Worm (Caenorhabditis elegans) whole organism, midembryonic: ENCODE results near the gene F57G12.2.

Experiments used
- T22C8.4 ChIP-seq: fragments of 200-800 bp; sonication (Bioruptor generic); IDR thresholded peaks from 2 replicates; pipeline ENCODE4 v1.3.6; 2022; ENCODE audit warnings: missing genetic modification characterization, missing compliant biosample characterization
- cog-1 ChIP-seq: sonication (generic microtip); optimal IDR thresholded peaks from 2 replicates; lab custom pipeline; 2016; ENCODE audit warnings: missing genetic modification characterization, missing compliant biosample characterization
- flt-1 ChIP-seq: fragments of 200-800 bp; sonication (Bioruptor generic); IDR thresholded peaks from 2 replicates; pipeline ENCODE4 v1.3.6; 2022; ENCODE audit warnings: missing genetic modification characterization, missing compliant biosample characterization
- klf-2 ChIP-seq: fragments of 200-800 bp; sonication (Bioruptor generic); conservative IDR thresholded peaks from 2 replicates; pipeline ENCODE4 v1.3.6; 2022; ENCODE audit warnings: missing genetic modification reagents, missing genetic modification characterization, missing compliant biosample characterization
- med-1 ChIP-seq: sonication (generic microtip); optimal IDR thresholded peaks from 2 replicates; lab custom pipeline; 2017; ENCODE audit warnings: missing genetic modification characterization, mild to moderate bottlenecking, missing compliant biosample characterization, antibody characterized with exemption, missing genetic modification reagents; ENCODE audit not compliant: insufficient read depth
- ref-1 ChIP-seq: fragments of 200-800 bp; sonication (Bioruptor generic); conservative IDR thresholded peaks from 2 replicates; pipeline ENCODE4 v1.3.6; 2022; ENCODE audit warnings: missing genetic modification reagents, missing genetic modification characterization, missing compliant biosample characterization
- tab-1 ChIP-seq: fragments of 200-800 bp; sonication (Bioruptor generic); IDR thresholded peaks from 2 replicates; pipeline ENCODE4 v1.3.6; 2022; ENCODE audit warnings: missing genetic modification characterization, missing compliant biosample characterization
- ztf-23 ChIP-seq: fragments of 200-800 bp; sonication (Bioruptor generic); IDR thresholded peaks from 2 replicates; pipeline ENCODE4 v1.3.6; 2022; ENCODE audit warnings: missing genetic modification reagents, missing genetic modification characterization, missing compliant biosample characterization
- ztf-29 ChIP-seq: fragments of 200-800 bp; sonication (Bioruptor generic); IDR thresholded peaks from 2 replicates; pipeline ENCODE4 v1.3.6; 2022; ENCODE audit warnings: missing genetic modification reagents, missing genetic modification characterization, missing compliant biosample characterization

F57G12.2 gene

DNA sequence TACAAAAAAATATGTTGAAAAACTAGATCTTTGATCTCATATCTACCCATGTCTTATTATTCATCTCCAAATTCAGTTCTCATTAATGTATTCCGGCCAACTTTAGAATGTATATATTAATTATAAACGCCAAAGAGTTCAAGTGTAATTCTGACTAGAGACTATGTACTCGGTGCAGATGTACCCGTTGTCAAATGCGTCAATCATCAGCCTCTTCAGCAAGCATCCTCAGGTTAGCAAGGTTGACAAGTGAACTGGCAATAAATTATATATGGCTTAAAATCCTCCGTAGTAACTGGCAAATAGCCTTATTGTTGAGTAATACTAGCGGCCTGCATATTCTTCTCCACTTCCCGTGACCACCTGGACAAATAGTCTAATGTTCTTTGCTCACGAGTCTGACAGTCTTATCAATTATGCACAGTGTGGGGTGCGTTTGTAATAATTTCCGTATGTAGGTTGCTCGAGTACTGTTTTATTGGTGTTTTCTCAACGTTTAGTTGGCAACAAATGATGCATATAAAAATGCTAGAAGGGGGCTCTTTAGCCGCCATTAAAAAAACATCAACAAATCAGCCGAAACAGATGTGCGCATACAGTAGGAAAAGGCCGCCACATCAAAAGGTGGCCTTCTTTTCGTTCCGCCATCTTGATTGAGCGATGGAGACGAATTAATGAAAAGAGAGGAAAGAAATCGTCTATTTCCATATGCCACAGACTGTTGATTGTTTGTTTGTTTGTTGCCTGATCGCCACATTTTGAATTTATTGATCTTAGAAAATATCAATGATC is 28.6 kb upstream of the F57G12.2 start:
- TF ChIP-seq med-1 (no peak), ref-1 (GFP tag; lab: Robert Waterston, UW) (no peak), ztf-23 (GFP tag; lab: Robert Waterston, UW) (no peak)

DNA sequence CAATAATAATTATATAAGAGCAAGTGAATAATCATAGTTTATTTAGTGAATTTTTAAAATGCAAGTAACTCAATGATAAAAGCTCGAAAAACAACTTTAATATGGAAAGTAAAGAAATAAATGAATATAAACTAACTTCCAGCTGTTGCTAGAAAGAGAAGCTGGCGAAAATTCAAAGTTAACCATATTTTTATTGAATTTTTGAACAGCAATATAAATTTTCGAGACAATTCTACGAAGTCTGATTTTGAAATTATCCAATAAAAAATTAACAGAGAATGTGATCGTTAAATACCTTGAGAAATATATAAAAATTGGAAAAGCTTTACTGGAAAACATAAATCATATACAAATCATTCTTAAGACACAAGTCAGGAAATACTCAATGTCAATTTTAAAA is 26.7 kb upstream of the F57G12.2 start:
- no peak for TF ChIP-seq T22C8.4
- TF ChIP-seq ref-1 (GFP tag; lab: Robert Waterston, UW): no peak
- TF ChIP-seq flt-1 (GFP tag; lab: Robert Waterston, UW): no peak
- TF ChIP-seq med-1: no peak
- TF ChIP-seq tab-1 (GFP tag; lab: Robert Waterston, UW): no peak
- no peak for TF ChIP-seq klf-2 (GFP tag; lab: Robert Waterston, UW)
- TF ChIP-seq ztf-29 (GFP tag; lab: Robert Waterston, UW): no peak

DNA sequence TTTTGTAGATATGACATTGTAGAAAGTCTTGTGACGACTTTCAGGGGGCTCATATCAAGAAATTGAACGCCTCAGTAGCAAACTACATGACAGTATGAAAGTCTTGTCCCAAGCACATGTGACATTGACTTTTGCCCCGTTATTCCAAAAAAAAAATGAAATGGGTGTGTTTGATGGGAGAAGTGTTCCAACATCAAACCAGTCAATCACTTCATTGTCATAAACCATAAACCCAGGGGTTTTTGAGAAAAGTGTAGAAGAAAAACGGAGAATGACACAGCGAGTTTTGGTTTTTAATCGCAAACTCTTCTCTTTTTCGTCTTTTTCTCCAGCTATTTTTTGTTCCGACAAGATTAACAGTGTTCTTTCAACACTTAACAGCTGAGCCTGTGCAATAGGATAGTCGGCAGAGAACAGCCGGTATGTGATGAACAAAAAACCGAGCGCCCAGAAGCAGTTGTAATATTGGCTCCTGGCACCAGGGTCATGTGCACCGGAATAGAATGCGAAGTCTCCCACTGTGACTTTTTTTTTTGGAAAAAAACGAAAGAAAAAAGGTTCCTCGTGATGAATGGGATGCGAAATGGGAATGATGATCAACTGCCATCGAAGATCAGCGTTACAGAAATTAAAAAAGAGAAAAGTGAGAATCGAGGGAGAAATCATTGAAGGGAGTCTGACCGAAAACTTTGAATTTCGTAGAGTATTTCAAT is 26.2 kb upstream of the F57G12.2 start:
- no peak for TF ChIP-seq klf-2 (GFP tag; lab: Robert Waterston, UW)

DNA sequence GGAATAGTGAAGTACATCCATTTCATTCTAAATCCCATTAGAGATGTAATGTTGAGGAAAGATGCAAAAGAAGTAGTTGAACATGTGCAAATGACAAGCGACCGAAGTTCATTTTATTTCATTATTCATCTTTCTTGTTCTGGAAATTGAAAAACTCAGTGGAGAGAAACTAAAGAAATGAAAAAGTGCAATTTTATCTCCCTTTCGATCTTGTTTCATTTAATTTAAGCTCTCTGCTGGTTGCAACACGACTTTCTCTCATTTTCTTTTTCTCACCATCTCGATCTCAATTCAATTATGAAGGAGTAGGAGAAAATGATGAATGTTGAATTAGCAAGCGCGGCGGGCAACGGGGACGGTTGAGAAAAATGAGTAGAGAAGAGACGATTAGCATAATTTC is 24.5 kb upstream of the F57G12.2 start:
- TF ChIP-seq klf-2 (GFP tag; lab: Robert Waterston, UW) (no peak), T22C8.4 (no peak), med-1 (no peak), ztf-29 (GFP tag; lab: Robert Waterston, UW) (no peak), ztf-23 (GFP tag; lab: Robert Waterston, UW) (no peak), flt-1 (GFP tag; lab: Robert Waterston, UW) (no peak), tab-1 (GFP tag; lab: Robert Waterston, UW) (no peak), cog-1 (tag; lab: Kevin White, UChicago) (no peak)

DNA sequence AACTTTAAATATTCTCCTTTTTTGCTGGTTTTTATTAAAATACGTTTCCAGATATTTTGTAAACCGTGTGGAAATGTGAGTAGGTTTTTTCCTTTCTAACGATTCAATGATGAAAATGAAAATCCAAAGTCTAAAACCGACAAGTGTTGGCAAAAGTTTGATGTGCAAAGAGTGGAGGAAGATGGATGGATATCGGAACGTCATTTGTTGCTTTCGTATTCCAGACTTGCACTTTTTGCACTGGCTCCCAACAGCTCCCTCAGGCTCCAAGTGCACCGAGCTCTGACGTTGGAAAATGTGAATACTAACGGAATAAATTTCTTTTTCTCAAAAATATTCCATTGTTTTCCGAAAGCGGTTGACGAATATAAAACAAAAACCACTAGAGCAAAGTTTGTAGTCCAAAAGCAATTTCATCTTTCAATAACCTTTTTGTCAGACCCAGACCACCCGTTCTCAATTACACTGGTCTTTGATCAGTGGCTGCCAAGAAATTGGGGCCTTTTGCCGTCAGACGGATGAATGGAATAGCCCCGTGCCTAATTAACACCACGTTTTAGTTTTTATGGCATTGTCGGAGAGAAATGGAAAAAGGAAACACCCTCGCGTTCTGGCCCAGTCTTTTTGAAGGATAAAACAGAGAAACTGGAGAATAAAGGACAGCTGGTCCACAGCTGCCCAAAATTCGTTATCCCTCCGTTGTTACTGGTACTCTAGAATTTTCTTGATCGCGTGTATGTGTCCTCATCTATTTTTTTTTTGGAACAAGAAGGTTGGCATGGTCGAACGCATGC is 23.0 kb upstream of the F57G12.2 start:
- TF ChIP-seq cog-1 (tag; lab: Kevin White, UChicago) (peak; percentile 51), ref-1 (GFP tag; lab: Robert Waterston, UW) (no peak), klf-2 (GFP tag; lab: Robert Waterston, UW) (no peak), flt-1 (GFP tag; lab: Robert Waterston, UW) (0 out of 2 replicates have a peak, but pooled peaks have one; percentile 19)

DNA sequence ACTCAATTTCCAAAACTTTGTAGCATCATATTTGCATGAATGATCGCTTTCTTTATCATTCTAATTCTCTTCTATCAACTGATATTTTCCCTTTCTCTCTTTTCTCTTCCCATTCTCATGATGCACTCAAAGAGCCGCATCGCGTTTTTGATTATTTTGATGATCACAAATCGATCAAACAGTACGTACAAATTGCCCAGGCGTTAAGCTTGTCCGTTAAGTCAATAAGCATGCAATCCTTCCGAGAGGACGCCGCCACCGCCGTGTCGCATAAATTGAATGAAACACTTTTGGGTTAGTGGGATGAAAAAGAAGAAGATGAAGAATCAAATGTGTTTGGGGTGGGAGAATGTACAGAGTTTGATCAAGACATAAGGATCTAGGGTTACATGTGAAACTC is 21.8 kb upstream of the F57G12.2 start:
- TF ChIP-seq flt-1 (GFP tag; lab: Robert Waterston, UW) (no peak), cog-1 (tag; lab: Kevin White, UChicago) (no peak)

DNA sequence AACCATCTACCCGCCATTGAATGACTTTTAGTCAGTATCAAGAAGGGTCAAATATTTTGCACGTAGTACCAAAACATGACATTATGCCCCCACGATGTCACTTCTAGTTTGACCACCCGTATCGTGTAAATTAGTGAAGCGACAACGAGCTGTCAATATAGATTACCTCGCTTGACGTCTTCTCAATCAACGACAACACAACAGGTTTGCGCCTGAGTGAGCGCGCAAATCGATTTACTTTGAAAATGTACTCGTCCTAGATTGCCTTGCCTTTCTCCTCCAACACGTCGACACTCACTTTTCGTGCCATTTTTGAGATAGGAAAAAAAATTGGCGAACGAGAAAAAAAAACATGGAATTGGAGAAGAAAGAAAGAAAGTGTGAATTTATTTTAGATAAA is 20.8 kb upstream of the F57G12.2 start:
- TF ChIP-seq ztf-23 (GFP tag; lab: Robert Waterston, UW): no peak
- TF ChIP-seq tab-1 (GFP tag; lab: Robert Waterston, UW): no peak
- TF ChIP-seq ref-1 (GFP tag; lab: Robert Waterston, UW): no peak
- TF ChIP-seq med-1: no peak
- no peak for TF ChIP-seq ztf-29 (GFP tag; lab: Robert Waterston, UW)
- TF ChIP-seq T22C8.4: no peak
- no peak for TF ChIP-seq klf-2 (GFP tag; lab: Robert Waterston, UW)
- no peak for TF ChIP-seq flt-1 (GFP tag; lab: Robert Waterston, UW)
- TF ChIP-seq cog-1 (tag; lab: Kevin White, UChicago): no peak

DNA sequence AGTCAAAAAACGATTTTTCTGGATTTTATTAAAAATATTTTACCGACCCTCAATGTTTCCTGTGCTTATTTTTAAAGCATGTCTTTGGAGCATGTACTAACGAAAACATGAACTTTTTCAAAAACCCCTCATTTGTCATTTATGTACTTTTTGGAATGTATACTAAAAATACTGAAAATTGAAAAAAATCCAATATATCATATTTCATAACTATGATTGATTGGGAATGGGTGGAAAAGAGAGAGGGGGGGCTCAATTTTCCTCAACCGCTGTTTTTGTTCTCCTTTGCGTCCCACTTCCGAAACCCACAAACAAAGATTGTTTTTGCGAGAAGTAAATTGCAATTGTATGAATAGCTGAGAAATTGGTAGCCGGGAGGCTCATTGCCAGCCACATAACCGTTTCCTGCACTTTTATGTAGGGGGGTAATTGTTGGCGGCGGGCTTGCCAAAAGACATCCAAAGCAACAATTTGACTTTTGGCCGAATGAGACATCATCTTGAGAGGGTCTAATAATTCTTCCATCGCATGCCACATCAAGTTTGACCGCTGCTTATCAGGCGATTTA is 20.0 kb upstream of the F57G12.2 start:
- TF ChIP-seq T22C8.4 (no peak), ztf-23 (GFP tag; lab: Robert Waterston, UW) (no peak), tab-1 (GFP tag; lab: Robert Waterston, UW) (0 out of 2 replicates have a peak, but pooled peaks have one; percentile 66)

DNA sequence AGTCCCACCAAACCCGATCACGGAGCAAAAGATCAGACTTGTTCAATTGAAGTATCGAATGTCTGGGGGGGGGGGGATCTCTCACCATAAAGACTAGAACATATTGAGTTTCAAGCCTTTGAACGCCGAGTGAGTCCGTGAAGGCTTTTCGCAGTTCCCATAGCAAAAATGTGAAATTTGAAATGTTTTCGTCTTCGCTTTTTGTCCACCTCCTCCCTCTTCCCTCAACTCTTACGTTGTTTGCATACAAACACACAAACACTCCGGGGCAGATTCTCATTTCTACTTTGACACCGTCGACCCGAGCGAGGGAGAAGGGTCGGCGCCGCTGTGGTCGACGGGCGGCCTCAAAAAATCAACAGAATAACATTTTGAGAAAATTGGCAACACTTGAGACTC is 19.2 kb upstream of the F57G12.2 start:
- no peak for TF ChIP-seq cog-1 (tag; lab: Kevin White, UChicago)

DNA sequence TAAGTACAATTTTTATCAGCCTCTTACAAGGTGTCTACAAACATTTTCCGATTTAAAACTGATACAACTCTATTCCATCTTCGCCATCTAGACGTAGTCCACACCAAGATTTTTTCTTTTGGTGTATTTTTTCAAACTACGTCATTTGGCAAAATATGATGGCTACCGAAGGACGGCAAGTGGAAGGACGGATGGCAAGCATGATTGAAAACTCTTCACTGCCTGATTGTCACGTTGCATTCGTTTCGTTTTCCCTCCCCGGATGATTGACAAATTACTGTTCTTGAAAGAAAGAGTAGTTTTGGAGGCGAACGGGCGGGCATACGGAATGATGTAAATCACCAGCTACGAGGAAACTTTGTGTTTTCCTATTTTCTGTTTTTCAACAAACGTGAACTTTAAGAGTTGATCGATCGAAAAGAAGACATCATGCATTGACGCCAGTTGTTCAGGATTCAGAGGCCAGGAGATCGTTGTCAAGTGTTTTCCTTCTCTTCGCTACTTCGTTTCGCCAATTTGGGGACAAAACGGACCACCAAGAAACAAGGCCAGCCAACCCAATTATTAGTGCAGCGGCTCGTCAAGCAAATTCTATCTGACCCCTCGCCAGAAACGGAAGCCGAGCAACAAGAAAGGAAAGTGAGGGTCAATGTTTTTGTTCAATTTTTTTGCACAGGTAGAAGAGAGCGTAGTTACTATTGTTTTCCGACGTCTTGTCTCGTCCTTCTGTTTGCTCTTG is 18.7 kb upstream of the F57G12.2 start:
- no peak for TF ChIP-seq ztf-29 (GFP tag; lab: Robert Waterston, UW)
- no peak for TF ChIP-seq T22C8.4
- no peak for TF ChIP-seq tab-1 (GFP tag; lab: Robert Waterston, UW)
- TF ChIP-seq flt-1 (GFP tag; lab: Robert Waterston, UW): no peak
- no peak for TF ChIP-seq med-1
- no peak for TF ChIP-seq ztf-23 (GFP tag; lab: Robert Waterston, UW)
- TF ChIP-seq cog-1 (tag; lab: Kevin White, UChicago): no peak
- TF ChIP-seq klf-2 (GFP tag; lab: Robert Waterston, UW): no peak
- no peak for TF ChIP-seq ref-1 (GFP tag; lab: Robert Waterston, UW)
